4 worm cellular contexts compared by ENCODE assay signal in genomic region chrIV:3960396-3960795, ce11.
A peak's percentile ranks its signal among the peaks of the same experiment; 100 is the strongest.
TF ChIP-seq lines count a peak whose summit lies in the region.

Gene clec-75, plus strand, starts transcription at chrIV:3960734.

TF ChIP-seq in whole organism, L1 larva, 84 proteins besides CTCF, POLR2A, EP300 and RAD21:
- no peak for TF ChIP-seq skn-1 (tag; optimal IDR thresholded peaks at IDR 0.05; lab: Kevin White, UChicago)
- no peak for TF ChIP-seq unc-62 (GFP tag; optimal IDR thresholded peaks at IDR 0.05; lab: Kevin White, UChicago)
- no peak for TF ChIP-seq snu-23 (GFP tag; optimal IDR thresholded peaks at IDR 0.05; lab: Kevin White, UChicago)
- TF ChIP-seq lin-14 (GFP tag; optimal IDR thresholded peaks at IDR 0.05; lab: Kevin White, UChicago): no peak
- peak; percentile 70 for TF ChIP-seq elt-2 (tag; optimal IDR thresholded peaks at IDR 0.05; lab: Kevin White, UChicago)
- TF ChIP-seq lin-39 (tag; optimal IDR thresholded peaks at IDR 0.05; lab: Kevin White, UChicago): no peak
- TF ChIP-seq C04F5.9 (tag; optimal IDR thresholded peaks at IDR 0.05; lab: Kevin White, UChicago): no peak

TF ChIP-seq in whole organism, L3 larva, 47 proteins besides CTCF, POLR2A, EP300 and RAD21:
- TF ChIP-seq ceh-16 (tag; optimal IDR thresholded peaks at IDR 0.05; lab: Kevin White, UChicago) (no peak), pqm-1 (tag; optimal IDR thresholded peaks at IDR 0.05; lab: Kevin White, UChicago) (peak; percentile 42), elt-2 (tag; optimal IDR thresholded peaks at IDR 0.05; lab: Kevin White, UChicago) (peak; percentile 63), mml-1 (tag; optimal IDR thresholded peaks at IDR 0.05; lab: Kevin White, UChicago) (no peak), nhr-43 (tag; optimal IDR thresholded peaks at IDR 0.05; lab: Kevin White, UChicago; ENCODE audit: poor library complexity, severe bottlenecking) (no peak), jun-1 (tag; optimal IDR thresholded peaks at IDR 0.05; lab: Kevin White, UChicago) (peak; percentile 20), lin-15B (tag; optimal IDR thresholded peaks at IDR 0.05; lab: Kevin White, UChicago) (no peak), tbx-2 (tag; optimal IDR thresholded peaks at IDR 0.05; lab: Kevin White, UChicago) (no peak)

TF ChIP-seq in whole organism, L4 larva, 104 proteins besides CTCF, POLR2A, EP300 and RAD21:
- TF ChIP-seq lin-38 (GFP tag; IDR thresholded peaks at IDR 0.05; lab: Robert Waterston, UW) (no peak), daf-16 (GFP tag; optimal IDR thresholded peaks at IDR 0.05; lab: Kevin White, UChicago) (no peak), daf-16 (tag; optimal IDR thresholded peaks at IDR 0.05; lab: Kevin White, UChicago) (peak; percentile 67), pqm-1 (tag; optimal IDR thresholded peaks at IDR 0.05; lab: Kevin White, UChicago) (peak; percentile 73), F44E2.7 (GFP tag; IDR thresholded peaks at IDR 0.05; lab: Robert Waterston, UW) (no peak), nhr-28 (tag; optimal IDR thresholded peaks at IDR 0.05; lab: Kevin White, UChicago) (peak; percentile 43), spr-1 (tag; optimal IDR thresholded peaks at IDR 0.05; lab: Kevin White, UChicago) (no peak), lin-39 (tag; optimal IDR thresholded peaks at IDR 0.05; lab: Kevin White, UChicago) (no peak), sdz-12 (GFP tag; optimal IDR thresholded peaks at IDR 0.05; lab: Kevin White, UChicago) (no peak), ces-1 (GFP tag; optimal IDR thresholded peaks at IDR 0.05; lab: Kevin White, UChicago) (no peak), dmd-6 (GFP tag; IDR thresholded peaks at IDR 0.05; lab: Robert Waterston, UW) (peak; percentile 29; the same call in 1 of the 2 replicates)

TF ChIP-seq in whole organism, young adult, 124 proteins besides CTCF, POLR2A, EP300 and RAD21:
- TF ChIP-seq madf-6 (GFP tag; IDR thresholded peaks at IDR 0.05; lab: Robert Waterston, UW) (no peak), madf-10 (tag; optimal IDR thresholded peaks at IDR 0.05; lab: Kevin White, UChicago) (no peak), F39B2.1 (GFP tag; IDR thresholded peaks at IDR 0.05; lab: Robert Waterston, UW) (no peak), nhr-80 (tag; optimal IDR thresholded peaks at IDR 0.05; lab: Kevin White, UChicago) (peak; percentile 36)
